Worm (Caenorhabditis elegans) whole organism, L1 larva: Measurements from ENCODE around the gene shc-3.

Experiments used
- ceh-82 ChIP-seq, 3 experiments: fragments of 150-350 bp in 1 of 3; sonication (generic microtip) in 2 of 3; optimal IDR thresholded peaks; 2 replicates each; lab custom pipeline; 2014 to 2017; ENCODE audit warnings: missing biosample characterization in 3 of 3, missing genetic modification characterization in 3 of 3
- fkh-4 ChIP-seq: sonication (generic microtip); optimal IDR thresholded peaks from 2 replicates; lab custom pipeline; 2016; ENCODE audit warnings: missing compliant biosample characterization, missing genetic modification characterization, borderline replicate concordance
- fos-1 ChIP-seq: fragments of 150-350 bp; optimal IDR thresholded peaks from 2 replicates; lab custom pipeline; 2014; ENCODE audit warnings: missing biosample characterization, missing genetic modification characterization
- irx-1 ChIP-seq: sonication (generic microtip); optimal IDR thresholded peaks from 2 replicates; lab custom pipeline; 2016; ENCODE audit warnings: missing genetic modification characterization, missing compliant biosample characterization
- jun-1 ChIP-seq: fragments of 150-350 bp; optimal IDR thresholded peaks from 2 replicates; lab custom pipeline; 2014; ENCODE audit warnings: missing biosample characterization, missing genetic modification reagents, missing genetic modification characterization
- lir-3 ChIP-seq: sonication (generic microtip); optimal IDR thresholded peaks from 2 replicates; lab custom pipeline; 2016; ENCODE audit warnings: mild to moderate bottlenecking, missing genetic modification characterization, moderate library complexity, missing compliant biosample characterization; ENCODE audit not compliant: poor library complexity
- mdl-1 ChIP-seq, 2 experiments: fragments of 150-350 bp; optimal IDR thresholded peaks; 2 replicates each; lab custom pipeline; 2014 to 2017; ENCODE audit warnings: missing biosample characterization in 2 of 2, missing genetic modification characterization in 2 of 2, inconsistent platforms in 1 of 2
- mef-2 ChIP-seq: fragments of 150-350 bp; optimal IDR thresholded peaks from 2 replicates; lab custom pipeline; 2014; ENCODE audit warnings: missing biosample characterization, missing genetic modification characterization
- nhr-12 ChIP-seq: sonication (generic microtip); optimal IDR thresholded peaks from 2 replicates; lab custom pipeline; 2017; ENCODE audit warnings: missing biosample characterization, missing genetic modification characterization
- nhr-77 ChIP-seq: fragments of 150-350 bp; optimal IDR thresholded peaks from 2 replicates; lab custom pipeline; 2014; ENCODE audit warnings: missing biosample characterization, missing genetic modification characterization
- rnt-1 ChIP-seq: sonication (generic microtip); optimal IDR thresholded peaks from 2 replicates; lab custom pipeline; 2016; ENCODE audit warnings: mild to moderate bottlenecking, missing genetic modification characterization, moderate library complexity, missing compliant biosample characterization
- ztf-11 ChIP-seq, 2 experiments: sonication (generic microtip); optimal IDR thresholded peaks; 2 replicates each; lab custom pipeline; 2016 to 2017; ENCODE audit warnings: missing genetic modification characterization in 2 of 2, missing biosample characterization in 1 of 2, missing compliant biosample characterization in 1 of 2

- TF ChIP-seq nhr-77 (peak; percentile 27), jun-1 (tag; lab: Kevin White, UChicago) (peak; percentile 26), mdl-1 (tag; optimal IDR thresholded peaks at IDR 0.05; lab: Kevin White, UChicago) (peak in 1 of 2 experiments; percentile 55), mef-2 (tag; lab: Kevin White, UChicago) (no peak), irx-1 (tag; lab: Kevin White, UChicago) (peak; percentile 34), rnt-1 (tag; lab: Kevin White, UChicago) (peak; percentile 86), ztf-11 (tag; optimal IDR thresholded peaks at IDR 0.05; lab: Kevin White, UChicago) (no peak), ceh-82 (tag; optimal IDR thresholded peaks at IDR 0.05; lab: Kevin White, UChicago) (peak in 2 of 3 experiments; percentile 47 to 53), nhr-12 (tag; lab: Kevin White, UChicago) (no peak), fos-1 (no peak), lir-3 (tag; lab: Kevin White, UChicago) (peak; percentile 2), fkh-4 (peak; percentile 19)
Observed at ce11 chrX:13726874-13727343, 9.6 kb downstream of the shc-3 start, which contains the start of gene pix-1.
